Worm (Caenorhabditis elegans) whole organism, mixed stage, embryonic: ENCODE data around the gene acbp-8.

Experiments used
- M03D4.4 ChIP-seq: sonication (generic microtip); optimal IDR thresholded peaks from 2 replicates; lab custom pipeline; 2017; ENCODE audit warnings: mild to moderate bottlenecking, missing genetic modification characterization, missing compliant biosample characterization
- bed-3 ChIP-seq: fragments of 200-800 bp; sonication (Bioruptor generic); optimal IDR thresholded peaks from 3 replicates; lab custom pipeline; 2018; ENCODE audit warnings: mild to moderate bottlenecking, missing genetic modification characterization, moderate library complexity, missing compliant biosample characterization
- blmp-1 ChIP-seq: fragments of 150-350 bp; optimal IDR thresholded peaks from 2 replicates; lab custom pipeline; 2014; ENCODE audit warnings: missing biosample characterization, missing genetic modification characterization
- ceh-39 ChIP-seq: fragments of 150-350 bp; optimal IDR thresholded peaks from 2 replicates; lab custom pipeline; 2014; ENCODE audit warnings: missing biosample characterization, missing genetic modification characterization
- ceh-83 ChIP-seq: fragments of 200-800 bp; sonication (Bioruptor generic); optimal IDR thresholded peaks from 2 replicates; lab custom pipeline; 2018; ENCODE audit warnings: mild to moderate bottlenecking, missing genetic modification characterization, missing compliant biosample characterization
- ces-1 ChIP-seq: fragments of 150-350 bp; optimal IDR thresholded peaks from 2 replicates; lab custom pipeline; 2014; ENCODE audit warnings: missing biosample characterization, missing genetic modification reagents, missing genetic modification characterization
- cnd-1 ChIP-seq: fragments of 200-800 bp; sonication (Bioruptor generic); optimal IDR thresholded peaks from 2 replicates; lab custom pipeline; 2018; ENCODE audit warnings: mild to moderate bottlenecking, missing genetic modification characterization, missing compliant biosample characterization
- drap-1 ChIP-seq: fragments of 200-800 bp; sonication (Bioruptor generic); optimal IDR thresholded peaks from 3 replicates; lab custom pipeline; 2018; ENCODE audit warnings: mild to moderate bottlenecking, missing genetic modification characterization, missing compliant biosample characterization
- elt-1 ChIP-seq: sonication (generic microtip); optimal IDR thresholded peaks from 2 replicates; lab custom pipeline; 2017; ENCODE audit warnings: missing genetic modification characterization, mild to moderate bottlenecking, missing compliant biosample characterization, antibody characterized with exemption, moderate library complexity, borderline replicate concordance; ENCODE audit not compliant: insufficient read depth
- elt-3 ChIP-seq: fragments of 150-350 bp; optimal IDR thresholded peaks from 2 replicates; lab custom pipeline; 2014; ENCODE audit warnings: missing biosample characterization, missing genetic modification characterization
- flh-1 ChIP-seq: fragments of 200-800 bp; sonication (Bioruptor generic); optimal IDR thresholded peaks from 2 replicates; lab custom pipeline; 2018; ENCODE audit warnings: mild to moderate bottlenecking, missing genetic modification characterization, moderate library complexity, missing compliant biosample characterization
- ham-2 ChIP-seq: fragments of 200-800 bp; sonication (Bioruptor generic); optimal IDR thresholded peaks from 2 replicates; lab custom pipeline; 2018; ENCODE audit warnings: mild to moderate bottlenecking, missing genetic modification characterization, missing compliant biosample characterization
- hlh-1 ChIP-seq: fragments of 150-350 bp; optimal IDR thresholded peaks from 2 replicates; lab custom pipeline; 2014; ENCODE audit warnings: missing biosample characterization, missing genetic modification reagents, missing genetic modification characterization
- lin-13 ChIP-seq: fragments of 150-350 bp; optimal IDR thresholded peaks from 2 replicates; lab custom pipeline; 2014; ENCODE audit warnings: missing biosample characterization, missing genetic modification characterization
- lin-32 ChIP-seq: fragments of 200-800 bp; sonication (Bioruptor generic); optimal IDR thresholded peaks from 2 replicates; lab custom pipeline; 2018; ENCODE audit warnings: mild to moderate bottlenecking, missing genetic modification characterization, missing compliant biosample characterization
- lsy-2 ChIP-seq: fragments of 150-350 bp; optimal IDR thresholded peaks from 2 replicates; lab custom pipeline; 2014; ENCODE audit warnings: missing biosample characterization, missing genetic modification characterization
- mab-5 ChIP-seq: fragments of 150-350 bp; optimal IDR thresholded peaks from 2 replicates; lab custom pipeline; 2014; ENCODE audit warnings: missing biosample characterization, missing genetic modification characterization
- mep-1 ChIP-seq: fragments of 150-350 bp; optimal IDR thresholded peaks from 2 replicates; lab custom pipeline; 2017; ENCODE audit warnings: missing biosample characterization, missing genetic modification reagents, missing genetic modification characterization, inconsistent platforms
- mls-2 ChIP-seq: sonication (generic microtip); optimal IDR thresholded peaks from 2 replicates; lab custom pipeline; 2016; ENCODE audit warnings: mild to moderate bottlenecking, missing genetic modification characterization, moderate library complexity, missing compliant biosample characterization
- nhr-2 ChIP-seq: fragments of 150-350 bp; optimal IDR thresholded peaks from 2 replicates; lab custom pipeline; 2014; ENCODE audit warnings: missing biosample characterization, missing genetic modification characterization
- nhr-28 ChIP-seq: fragments of 150-350 bp; optimal IDR thresholded peaks from 2 replicates; lab custom pipeline; 2014; ENCODE audit warnings: missing biosample characterization, missing genetic modification characterization
- nhr-76 ChIP-seq: sonication (generic microtip); optimal IDR thresholded peaks from 2 replicates; lab custom pipeline; 2017; ENCODE audit warnings: missing biosample characterization, missing genetic modification characterization
- pha-4 ChIP-seq: fragments of 150-350 bp; optimal IDR thresholded peaks from 2 replicates; lab custom pipeline; 2018; ENCODE audit warnings: missing biosample characterization, missing genetic modification reagents, missing genetic modification characterization
- tbx-8 ChIP-seq: fragments of 200-800 bp; sonication (Bioruptor generic); optimal IDR thresholded peaks from 2 replicates; lab custom pipeline; 2018; ENCODE audit warnings: mild to moderate bottlenecking, missing genetic modification characterization, moderate library complexity, missing compliant biosample characterization
- unc-120 ChIP-seq: sonication (generic microtip); optimal IDR thresholded peaks from 2 replicates; lab custom pipeline; 2017; ENCODE audit warnings: missing genetic modification characterization, missing compliant biosample characterization; ENCODE audit not compliant: poor library complexity, severe bottlenecking
- unc-39 ChIP-seq: fragments of 150-350 bp; optimal IDR thresholded peaks from 2 replicates; lab custom pipeline; 2014; ENCODE audit warnings: missing biosample characterization, missing genetic modification characterization
- unc-62 ChIP-seq: fragments of 150-350 bp; optimal IDR thresholded peaks from 2 replicates; lab custom pipeline; 2014; ENCODE audit warnings: missing biosample characterization, missing genetic modification reagents, missing genetic modification characterization
- zip-8 ChIP-seq: fragments of 150-350 bp; optimal IDR thresholded peaks from 2 replicates; lab custom pipeline; 2014; ENCODE audit warnings: missing biosample characterization, missing genetic modification characterization
- ztf-11 ChIP-seq: fragments of 150-350 bp; optimal IDR thresholded peaks from 2 replicates; lab custom pipeline; 2014; ENCODE audit warnings: missing biosample characterization, missing genetic modification characterization

The acbp-8 gene

ce11 chrIII:2647194-2647925 is 18.5 kb downstream of the acbp-8 start:
- peak; percentile 73 for TF ChIP-seq ham-2 (GFP tag; lab: Kevin White, UChicago)
- no peak for TF ChIP-seq hlh-1
- TF ChIP-seq, all 35 proteins: peak for 1

ce11 chrIII:2651519-2651918 is 22.7 kb downstream of the acbp-8 start:
- no peak for TF ChIP-seq unc-62 (GFP tag; lab: Kevin White, UChicago)
- no peak for TF ChIP-seq ham-2 (GFP tag; lab: Kevin White, UChicago)
- TF ChIP-seq, all 35 proteins: peak for 0

- TF ChIP-seq ham-2 (GFP tag; lab: Kevin White, UChicago) = no peak
These were observed 24.1 kb downstream of the acbp-8 start for ce11 chrIII:2652704-2653566.

ce11 chrIII:2656168-2656567 is 27.4 kb downstream of the acbp-8 start:
- TF ChIP-seq nhr-76 (tag; lab: Kevin White, UChicago) (no peak), cnd-1 (tag; lab: Kevin White, UChicago) (no peak), ztf-11 (tag; lab: Kevin White, UChicago) (no peak), unc-120 (tag; lab: Kevin White, UChicago) (no peak), lsy-2 (tag; lab: Kevin White, UChicago) (no peak), mls-2 (tag; lab: Kevin White, UChicago) (no peak), drap-1 (no peak), nhr-28 (tag; lab: Kevin White, UChicago) (no peak), lin-32 (GFP tag; lab: Kevin White, UChicago) (no peak), ham-2 (GFP tag; lab: Kevin White, UChicago) (no peak), ceh-83 (GFP tag; lab: Kevin White, UChicago) (no peak), elt-3 (tag; lab: Kevin White, UChicago) (no peak), tbx-8 (GFP tag; lab: Kevin White, UChicago) (no peak), unc-39 (tag; lab: Kevin White, UChicago) (no peak), blmp-1 (tag; lab: Kevin White, UChicago) (no peak)
- TF ChIP-seq, all 35 proteins: peak for 0

- no peak for TF ChIP-seq pha-4 (tag; lab: Kevin White, UChicago)
- TF ChIP-seq M03D4.4 = no peak
- TF ChIP-seq mab-5 (tag; lab: Kevin White, UChicago) = no peak
- TF ChIP-seq elt-1 = no peak
- TF ChIP-seq zip-8 = no peak
- TF ChIP-seq mep-1 = no peak
- TF ChIP-seq bed-3 (GFP tag; lab: Kevin White, UChicago) = no peak
- TF ChIP-seq flh-1 (GFP tag; lab: Kevin White, UChicago) = no peak
- TF ChIP-seq lin-32 (GFP tag; lab: Kevin White, UChicago) = no peak
- no peak for TF ChIP-seq elt-3 (tag; lab: Kevin White, UChicago)
- no peak for TF ChIP-seq nhr-28 (tag; lab: Kevin White, UChicago)
- TF ChIP-seq blmp-1 (tag; lab: Kevin White, UChicago) = no peak
- TF ChIP-seq cnd-1 (tag; lab: Kevin White, UChicago) = no peak
- no peak for TF ChIP-seq ceh-39 (tag; lab: Kevin White, UChicago)
- no peak for TF ChIP-seq lin-13
- no peak for TF ChIP-seq ceh-83 (GFP tag; lab: Kevin White, UChicago)
- TF ChIP-seq hlh-1 = no peak
- no peak for TF ChIP-seq unc-62 (GFP tag; lab: Kevin White, UChicago)
- TF ChIP-seq ces-1 (GFP tag; lab: Kevin White, UChicago) = no peak
- no peak for TF ChIP-seq nhr-2
These were observed 29.0 kb downstream of the acbp-8 start, which contains the start of gene let-805 for ce11 chrIII:2657783-2658182. Gene let-805, plus strand, starts transcription at chrIII:2658083.
